Fruit fly (Drosophila melanogaster) whole organism, embryonic: ENCODE measurements around the gene H2.0.

ENCODE experiments used
- CG10267 ChIP-seq: fragments of 200-800 bp; sonication (Bioruptor generic); optimal IDR thresholded peaks from 2 replicates; lab custom pipeline; 2018; ENCODE audit warnings: missing biosample characterization, mild to moderate bottlenecking, missing genetic modification characterization, moderate library complexity
- CG10274 ChIP-seq: fragments of 200-800 bp; sonication (Bioruptor generic); optimal IDR thresholded peaks from 3 replicates; lab custom pipeline; 2017; ENCODE audit warnings: missing biosample characterization, mild to moderate bottlenecking, missing genetic modification characterization
- CG10462 ChIP-seq: fragments of 200-800 bp; sonication (Bioruptor generic); optimal IDR thresholded peaks from 2 replicates; lab custom pipeline; 2016; ENCODE audit warnings: missing biosample characterization, missing genetic modification characterization
- CG10654 ChIP-seq: fragments of 200-800 bp; sonication (Bioruptor generic); optimal IDR thresholded peaks from 2 replicates; lab custom pipeline; 2016; ENCODE audit warnings: missing biosample characterization, missing genetic modification characterization
- CG10979 ChIP-seq: fragments of 200-800 bp; sonication (Bioruptor generic); optimal IDR thresholded peaks from 2 replicates; lab custom pipeline; 2018; ENCODE audit warnings: missing biosample characterization, mild to moderate bottlenecking, missing genetic modification characterization, moderate library complexity
- CG12155 ChIP-seq: fragments of 200-800 bp; sonication (Bioruptor generic); optimal IDR thresholded peaks from 3 replicates; lab custom pipeline; 2016; ENCODE audit warnings: missing biosample characterization, missing genetic modification characterization
- CG12659 ChIP-seq: fragments of 200-800 bp; sonication (Bioruptor generic); optimal IDR thresholded peaks from 3 replicates; lab custom pipeline; 2017; ENCODE audit warnings: mild to moderate bottlenecking, missing biosample characterization, missing genetic modification reagents, missing genetic modification characterization
- CG13424 ChIP-seq: fragments of 200-800 bp; sonication (Bioruptor generic); optimal IDR thresholded peaks from 2 replicates; lab custom pipeline; 2019; ENCODE audit warnings: missing biosample characterization, mild to moderate bottlenecking, missing genetic modification characterization, moderate library complexity
- CG13624 ChIP-seq: fragments of 200-800 bp; sonication (Bioruptor generic); optimal IDR thresholded peaks from 2 replicates; lab custom pipeline; 2016; ENCODE audit warnings: missing biosample characterization, missing genetic modification characterization
- CG13775 ChIP-seq: fragments of 200-800 bp; sonication (Bioruptor generic); optimal IDR thresholded peaks from 3 replicates; lab custom pipeline; 2017; ENCODE audit warnings: missing biosample characterization, mild to moderate bottlenecking, missing genetic modification characterization
- CG15073 ChIP-seq: fragments of 200-800 bp; sonication (Bioruptor generic); optimal IDR thresholded peaks from 2 replicates; lab custom pipeline; 2016; ENCODE audit warnings: missing biosample characterization, missing genetic modification characterization
- CG1602 ChIP-seq: fragments of 200-800 bp; sonication (Bioruptor generic); optimal IDR thresholded peaks from 3 replicates; lab custom pipeline; 2016; ENCODE audit warnings: missing biosample characterization, missing genetic modification characterization
- CG17328 ChIP-seq: fragments of 200-800 bp; sonication (Bioruptor generic); IDR thresholded peaks from 2 replicates; pipeline ENCODE4 v1.3.6; 2022; ENCODE audit warnings: missing biosample characterization, missing genetic modification characterization
- CG17359 ChIP-seq: fragments of 200-800 bp; sonication (Bioruptor generic); optimal IDR thresholded peaks from 3 replicates; lab custom pipeline; 2018; ENCODE audit warnings: missing biosample characterization, mild to moderate bottlenecking, missing genetic modification characterization, moderate library complexity
- CG30020 ChIP-seq: fragments of 200-800 bp; optimal IDR thresholded peaks from 2 replicates; lab custom pipeline; 2019; ENCODE audit warnings: missing biosample characterization, mild to moderate bottlenecking, missing genetic modification characterization, moderate library complexity
- CG33557 ChIP-seq: fragments of 200-800 bp; sonication (Bioruptor generic); optimal IDR thresholded peaks from 2 replicates; lab custom pipeline; 2019; ENCODE audit warnings: missing biosample characterization, mild to moderate bottlenecking, missing genetic modification characterization, moderate library complexity
- CG4617 ChIP-seq: fragments of 200-800 bp; sonication (Bioruptor generic); optimal IDR thresholded peaks from 3 replicates; lab custom pipeline; 2016; ENCODE audit warnings: missing biosample characterization, missing genetic modification characterization, borderline replicate concordance
- CG4854 ChIP-seq: fragments of 200-800 bp; sonication (Bioruptor generic); optimal IDR thresholded peaks from 2 replicates; lab custom pipeline; 2016; ENCODE audit warnings: missing biosample characterization, missing genetic modification characterization, inconsistent platforms
- CG6683 ChIP-seq: fragments of 200-800 bp; sonication (Bioruptor generic); optimal IDR thresholded peaks from 2 replicates; lab custom pipeline; 2017; ENCODE audit warnings: missing biosample characterization, mild to moderate bottlenecking, missing genetic modification characterization, missing genetic modification reagents
- CG7271 ChIP-seq: fragments of 200-800 bp; sonication (Bioruptor generic); optimal IDR thresholded peaks from 2 replicates; lab custom pipeline; 2018; ENCODE audit warnings: missing biosample characterization, mild to moderate bottlenecking, missing genetic modification characterization, moderate library complexity
- CG9437 ChIP-seq: fragments of 200-800 bp; sonication (Bioruptor generic); optimal IDR thresholded peaks from 2 replicates; lab custom pipeline; 2018; ENCODE audit warnings: missing biosample characterization, mild to moderate bottlenecking, missing genetic modification characterization
- CG9727 ChIP-seq: fragments of 200-800 bp; sonication (Bioruptor generic); optimal IDR thresholded peaks from 3 replicates; lab custom pipeline; 2017; ENCODE audit warnings: missing biosample characterization, mild to moderate bottlenecking, missing genetic modification characterization
- CG9932 ChIP-seq: fragments of 200-800 bp; sonication (Bioruptor generic); IDR thresholded peaks from 2 replicates; pipeline ENCODE4 v1.3.6; 2022; ENCODE audit warnings: missing biosample characterization, missing genetic modification characterization
- Dip3 ChIP-seq: fragments of 200-800 bp; sonication (Bioruptor generic); optimal IDR thresholded peaks from 3 replicates; lab custom pipeline; 2016; ENCODE audit warnings: missing biosample characterization, missing genetic modification characterization
- Drgx ChIP-seq: fragments of 200-800 bp; sonication (Bioruptor generic); IDR thresholded peaks from 2 replicates; pipeline ENCODE4 v1.3.6; 2022; ENCODE audit warnings: missing biosample characterization, missing genetic modification characterization
- Elba2 ChIP-seq: fragments of 200-800 bp; sonication (Bioruptor generic); optimal IDR thresholded peaks from 3 replicates; lab custom pipeline; 2016; ENCODE audit warnings: missing biosample characterization, missing genetic modification characterization
- Fer1 ChIP-seq: fragments of 200-800 bp; sonication (Bioruptor generic); optimal IDR thresholded peaks from 2 replicates; lab custom pipeline; 2017; ENCODE audit warnings: missing biosample characterization, mild to moderate bottlenecking, missing genetic modification characterization
- Fer3 ChIP-seq: fragments of 200-800 bp; sonication (Bioruptor generic); optimal IDR thresholded peaks from 2 replicates; lab custom pipeline; 2018; ENCODE audit warnings: missing biosample characterization, mild to moderate bottlenecking, missing genetic modification characterization, moderate library complexity
- Hr51 ChIP-seq, 2 experiments: fragments of 200-800 bp; sonication (Bioruptor generic); optimal IDR thresholded peaks; 2 replicates in 1 of 2; 3 replicates in 1 of 2; lab custom pipeline; 2016 to 2018; ENCODE audit warnings: missing biosample characterization in 2 of 2, missing genetic modification characterization in 2 of 2, mild to moderate bottlenecking in 1 of 2, moderate library complexity in 1 of 2
- Ravus ChIP-seq: fragments of 200-800 bp; sonication (Bioruptor generic); IDR thresholded peaks from 2 replicates; pipeline ENCODE4 v1.3.6; 2022; ENCODE audit warnings: missing biosample characterization, missing genetic modification characterization
- Rfx ChIP-seq: fragments of 200-800 bp; sonication (Bioruptor generic); IDR thresholded peaks from 2 replicates; pipeline ENCODE4 v1.3.6; 2022; ENCODE audit warnings: missing biosample characterization, missing genetic modification characterization
- Scr ChIP-seq: fragments of 200-800 bp; sonication (Bioruptor generic); IDR thresholded peaks from 2 replicates; pipeline ENCODE4 v1.3.6; 2022; ENCODE audit warnings: missing biosample characterization, missing genetic modification characterization; ENCODE audit not compliant: partially characterized antibody
- Sry-δ ChIP-seq: fragments of 200-800 bp; sonication (Bioruptor generic); optimal IDR thresholded peaks from 2 replicates; lab custom pipeline; 2016; ENCODE audit warnings: missing biosample characterization, missing genetic modification characterization
- al ChIP-seq: fragments of 200-800 bp; sonication (Bioruptor generic); IDR thresholded peaks from 2 replicates; pipeline ENCODE4 v1.3.6; 2022; ENCODE audit warnings: missing biosample characterization, missing genetic modification characterization
- ap ChIP-seq: fragments of 200-800 bp; sonication (Bioruptor generic); IDR thresholded peaks from 2 replicates; pipeline ENCODE4 v1.3.6; 2022; ENCODE audit warnings: missing biosample characterization, missing genetic modification characterization
- bsh ChIP-seq, 2 experiments: fragments of 200-800 bp; sonication (Bioruptor generic); optimal IDR thresholded peaks; 2 replicates each; lab custom pipeline; 2017 to 2018; ENCODE audit warnings: mild to moderate bottlenecking in 2 of 2, missing biosample characterization in 2 of 2, missing genetic modification characterization in 2 of 2, moderate library complexity in 1 of 2
- cwo ChIP-seq: fragments of 200-800 bp; sonication (Bioruptor generic); optimal IDR thresholded peaks from 3 replicates; lab custom pipeline; 2017; ENCODE audit warnings: missing biosample characterization, missing genetic modification characterization, mild to moderate bottlenecking, moderate library complexity, missing genetic modification reagents
- esg ChIP-seq: fragments of 200-800 bp; sonication (Bioruptor generic); conservative IDR thresholded peaks from 2 replicates; pipeline ENCODE4 v1.3.6; 2022; ENCODE audit warnings: missing biosample characterization, missing genetic modification characterization
- exex ChIP-seq: fragments of 200-800 bp; sonication (Bioruptor generic); optimal IDR thresholded peaks from 4 replicates; lab custom pipeline; 2018; ENCODE audit warnings: missing biosample characterization, mild to moderate bottlenecking, missing genetic modification characterization, moderate library complexity
- gro ChIP-seq: fragments of 200-800 bp; sonication (Bioruptor generic); optimal IDR thresholded peaks from 2 replicates; lab custom pipeline; 2016; ENCODE audit warnings: missing biosample characterization, missing genetic modification characterization
- nau ChIP-seq: fragments of 200-800 bp; sonication (Bioruptor generic); optimal IDR thresholded peaks from 3 replicates; lab custom pipeline; 2017; ENCODE audit warnings: missing biosample characterization, mild to moderate bottlenecking, missing genetic modification characterization, missing genetic modification reagents
- prd ChIP-seq, 3 experiments: fragments of >200 bp in 2 of 3; fragments of 200-800 bp in 1 of 3; sonication (Bioruptor generic) in 1 of 3; optimal IDR thresholded peaks in 2 of 3; IDR thresholded peaks in 1 of 3; 2 replicates in 2 of 3; 3 replicates in 1 of 3; pipeline versions ENCODE4 v1.3.6 to Lab custom; 2017 to 2022; ENCODE audit warnings: missing biosample characterization in 1 of 3, missing genetic modification characterization in 1 of 3
- pzg ChIP-seq: fragments of 200-800 bp; sonication (Bioruptor generic); optimal IDR thresholded peaks from 3 replicates; lab custom pipeline; 2018; ENCODE audit warnings: missing biosample characterization, mild to moderate bottlenecking, missing genetic modification characterization, moderate library complexity
- slp2 ChIP-seq: fragments of 200-800 bp; sonication (Bioruptor generic); optimal IDR thresholded peaks from 2 replicates; lab custom pipeline; 2016; ENCODE audit warnings: missing biosample characterization, missing genetic modification characterization
- stwl ChIP-seq: fragments of 200-800 bp; sonication (Bioruptor generic); optimal IDR thresholded peaks from 3 replicates; lab custom pipeline; 2018; ENCODE audit warnings: missing biosample characterization, mild to moderate bottlenecking, missing genetic modification characterization, moderate library complexity
- tin ChIP-seq: fragments of 200-800 bp; sonication (Bioruptor generic); optimal IDR thresholded peaks from 3 replicates; lab custom pipeline; 2016; ENCODE audit warnings: missing biosample characterization, missing genetic modification characterization
- vfl ChIP-seq: fragments of 200-800 bp; sonication (Bioruptor generic); optimal IDR thresholded peaks from 2 replicates; lab custom pipeline; 2016; ENCODE audit warnings: missing biosample characterization, missing genetic modification characterization
- vnd ChIP-seq: fragments of 200-800 bp; sonication (Bioruptor generic); IDR thresholded peaks from 3 replicates; pipeline ENCODE4 v1.3.6; 2022; ENCODE audit warnings: missing biosample characterization, missing genetic modification characterization; ENCODE audit not compliant: partially characterized antibody
- zfh2 ChIP-seq: fragments of 200-800 bp; sonication (Bioruptor generic); optimal IDR thresholded peaks from 2 replicates; lab custom pipeline; 2016; ENCODE audit warnings: missing biosample characterization, missing genetic modification characterization

The H2.0 gene

DNA sequence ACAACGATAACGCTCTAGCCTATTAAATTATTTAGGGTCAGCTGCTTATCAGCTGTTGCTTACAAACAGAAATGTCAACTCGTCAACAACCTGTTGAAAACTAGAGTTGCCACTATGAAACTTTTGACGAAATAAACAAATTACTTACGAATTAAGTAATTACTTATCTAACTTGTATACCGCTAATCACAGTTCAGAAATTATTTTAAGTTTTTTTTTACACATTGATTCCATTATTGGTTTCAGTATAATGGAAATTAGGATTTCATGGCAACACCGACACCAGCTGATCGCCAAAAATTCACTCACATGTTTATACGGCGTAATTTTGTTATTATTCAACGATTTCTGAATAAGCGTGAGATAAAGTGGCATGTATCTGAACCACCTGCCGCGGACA, 18.6 kb upstream of the H2.0 start, which contains the start of the genes CG9117 and CG31643 (continued):
- TF ChIP-seq CG15073 (no peak), CG13775 (GFP tag; lab: Kevin White, UChicago) (peak; percentile 56), CG17359 (tag; lab: Kevin White, UChicago) (peak; percentile 61), Elba2 (GFP tag; lab: Kevin White, UChicago) (peak; percentile 10), vnd (GFP tag; lab: Robert Waterston, UW) (no peak), cwo (GFP tag; lab: Kevin White, UChicago) (peak; percentile 32), CG4854 (GFP tag; lab: Kevin White, UChicago) (peak; percentile 10), gro (GFP tag; lab: Kevin White, UChicago) (peak; percentile 64), Scr (GFP tag; lab: Robert Waterston, UW) (peak; percentile 21; the same call in 1 of the 2 replicates), Ravus (GFP tag; lab: Robert Waterston, UW) (no peak), nau (GFP tag; lab: Kevin White, UChicago) (no peak), Fer3 (tag; lab: Kevin White, UChicago) (peak; percentile 48), CG10654 (peak; percentile 41), Sry-δ (GFP tag; lab: Kevin White, UChicago) (peak; percentile 26), CG33557 (GFP tag; lab: Kevin White, UChicago) (peak; percentile 20), ap (GFP tag; lab: Robert Waterston, UW) (no peak), CG7271 (peak; percentile 35), CG4617 (peak; percentile 51), CG17328 (GFP tag; lab: Robert Waterston, UW) (peak; percentile 31; the same call in 1 of the 2 replicates), CG13424 (peak; percentile 69), bsh (GFP tag; optimal IDR thresholded peaks at IDR 0.05; lab: Kevin White, UChicago) (peak in 1 of 2 experiments; percentile 53), vfl (GFP tag; lab: Kevin White, UChicago) (no peak), Drgx (GFP tag; lab: Robert Waterston, UW) (0 out of 2 replicates have a peak, but pooled peaks have one; percentile 21), CG10267 (tag; lab: Kevin White, UChicago) (peak; percentile 57), CG9932 (peak; percentile 60), CG9437 (GFP tag; lab: Kevin White, UChicago) (peak; percentile 34), CG30020 (peak; percentile 8), CG6683 (GFP tag; lab: Kevin White, UChicago) (peak; percentile 29), CG10274 (GFP tag; lab: Kevin White, UChicago) (no peak), prd (optimal IDR thresholded peaks at IDR 0.05; lab: Kevin White, UChicago) (no peak), prd (GFP tag; IDR thresholded peaks at IDR 0.05; lab: Robert Waterston, UW) (peak; percentile 54; the same call in 1 of the 3 replicates), CG13624 (GFP tag; lab: Kevin White, UChicago) (peak; percentile 76), pzg (GFP tag; lab: Kevin White, UChicago) (peak; percentile 64), slp2 (peak; percentile 45), al (GFP tag; lab: Robert Waterston, UW) (0 out of 2 replicates have a peak, but pooled peaks have one; percentile 4), Hr51 (GFP tag; optimal IDR thresholded peaks at IDR 0.05; lab: Kevin White, UChicago) (no peak), CG9727 (GFP tag; lab: Kevin White, UChicago) (peak; percentile 51), tin (GFP tag; lab: Kevin White, UChicago) (peak; percentile 38), exex (tag; lab: Kevin White, UChicago) (peak; percentile 60), Rfx (peak; percentile 55), Fer1 (GFP tag; lab: Kevin White, UChicago) (peak; percentile 67), esg (GFP tag; lab: Robert Waterston, UW) (0 out of 2 replicates have a peak, but pooled peaks have one; percentile 7), CG10462 (GFP tag; lab: Kevin White, UChicago) (peak; percentile 13), CG1602 (peak; percentile 10), CG12155 (GFP tag; lab: Kevin White, UChicago) (peak; percentile 71), zfh2 (GFP tag; lab: Kevin White, UChicago) (peak; percentile 68), CG10979 (tag; lab: Kevin White, UChicago) (peak; percentile 25), Dip3 (peak; percentile 68), stwl (tag; lab: Kevin White, UChicago) (peak; percentile 54), CG12659 (peak; percentile 69)
